Fruit fly (Drosophila melanogaster) whole organism, wandering third instar larva: ENCODE results near the gene Tk.
A peak's percentile ranks its signal among the peaks of the same experiment; 100 is the strongest.

Source experiments
- CG9705 ChIP-seq: fragments of 200-800 bp; sonication (Bioruptor generic); optimal IDR thresholded peaks from 2 replicates; lab custom pipeline; 2018; ENCODE audit warnings: missing biosample characterization, mild to moderate bottlenecking, missing genetic modification characterization
- CrebA ChIP-seq: fragments of 200-800 bp; sonication (Bioruptor generic); optimal IDR thresholded peaks from 2 replicates; lab custom pipeline; 2016; ENCODE audit warnings: missing biosample characterization, mild to moderate bottlenecking, missing genetic modification characterization, borderline replicate concordance
- Dfd ChIP-seq: fragments of >200 bp; optimal IDR thresholded peaks from 2 replicates; lab custom pipeline; 2017; ENCODE audit warnings: missing biosample characterization, missing genetic modification characterization
- Dif ChIP-seq: fragments of 200-275, 200-300 bp; sonication (Bioruptor generic); optimal IDR thresholded peaks from 2 replicates; lab custom pipeline; 2018; ENCODE audit warnings: missing biosample characterization, missing genetic modification characterization; ENCODE audit not compliant: partially characterized antibody
- GATAd ChIP-seq: sonication (Bioruptor generic); optimal IDR thresholded peaks from 2 replicates; lab custom pipeline; 2016; ENCODE audit warnings: missing biosample characterization, missing genetic modification characterization
- HLH106 ChIP-seq: fragments of 200-800 bp; optimal IDR thresholded peaks from 3 replicates; lab custom pipeline; 2019; ENCODE audit warnings: missing biosample characterization, mild to moderate bottlenecking, missing genetic modification characterization, moderate library complexity
- Hnf4 ChIP-seq: fragments of 200-800 bp; sonication (Bioruptor generic); optimal IDR thresholded peaks from 2 replicates; lab custom pipeline; 2016; ENCODE audit warnings: missing biosample characterization, mild to moderate bottlenecking, missing genetic modification characterization
- Jra ChIP-seq: sonication (Bioruptor generic); optimal IDR thresholded peaks from 2 replicates; lab custom pipeline; 2016; ENCODE audit warnings: missing biosample characterization, missing genetic modification characterization
- N ChIP-seq: fragments of >200 bp; optimal IDR thresholded peaks from 2 replicates; lab custom pipeline; 2018; ENCODE audit warnings: missing biosample characterization, missing external identifiers, missing genetic modification characterization
- OdsH ChIP-seq: fragments of 200-800 bp; sonication (Bioruptor generic); optimal IDR thresholded peaks from 2 replicates; lab custom pipeline; 2016; ENCODE audit warnings: missing biosample characterization, mild to moderate bottlenecking, missing genetic modification characterization
- Rel ChIP-seq, 2 experiments: fragments of 200-800 bp; sonication (Bioruptor generic) in 1 of 2; optimal IDR thresholded peaks; 2 replicates in 1 of 2; 3 replicates in 1 of 2; lab custom pipeline; 2016 to 2019; ENCODE audit warnings: mild to moderate bottlenecking in 2 of 2, missing biosample characterization in 2 of 2, missing genetic modification characterization in 2 of 2, moderate library complexity in 1 of 2
- Sp1 ChIP-seq: fragments of 200-800 bp; sonication (Bioruptor generic); optimal IDR thresholded peaks from 3 replicates; lab custom pipeline; 2019; ENCODE audit warnings: missing biosample characterization, mild to moderate bottlenecking, missing genetic modification characterization, moderate library complexity
- Vsx2 ChIP-seq: fragments of 200-300, 225-300 bp; sonication (Bioruptor generic); optimal IDR thresholded peaks from 2 replicates; lab custom pipeline; 2018; ENCODE audit warnings: missing biosample characterization, missing genetic modification characterization; ENCODE audit not compliant: partially characterized antibody
- br ChIP-seq: fragments of 200-800 bp; sonication (Bioruptor generic); optimal IDR thresholded peaks from 2 replicates; lab custom pipeline; 2016; ENCODE audit warnings: missing biosample characterization, missing genetic modification characterization
- brk ChIP-seq: fragments of 200-800 bp; sonication (Bioruptor generic); optimal IDR thresholded peaks from 2 replicates; lab custom pipeline; 2016; ENCODE audit warnings: missing biosample characterization, mild to moderate bottlenecking, missing genetic modification characterization
- dl ChIP-seq, 2 experiments: fragments of 175-275, 200-275 bp in 1 of 2; fragments of 200-275 bp in 1 of 2; sonication (Bioruptor generic); optimal IDR thresholded peaks; lab custom pipeline; 2018; ENCODE audit warnings: mild to moderate bottlenecking in 2 of 2, missing biosample characterization in 2 of 2, missing genetic modification characterization in 2 of 2, moderate library complexity in 2 of 2; ENCODE audit not compliant: partially characterized antibody in 2 of 2, insufficient read depth in 1 of 2
- dmrt93B ChIP-seq: fragments of 200-800 bp; sonication (Bioruptor generic); optimal IDR thresholded peaks from 2 replicates; lab custom pipeline; 2018; ENCODE audit warnings: missing biosample characterization, mild to moderate bottlenecking, missing genetic modification characterization
- dsf ChIP-seq: sonication (Bioruptor generic); optimal IDR thresholded peaks from 2 replicates; lab custom pipeline; 2016; ENCODE audit warnings: missing biosample characterization, missing genetic modification characterization, borderline replicate concordance
- ey ChIP-seq: fragments of 200-800 bp; sonication (Bioruptor generic); optimal IDR thresholded peaks from 2 replicates; lab custom pipeline; 2016; ENCODE audit warnings: missing biosample characterization, missing genetic modification characterization
- foxo ChIP-seq, 2 experiments: fragments of 200-800 bp; sonication (Bioruptor generic); optimal IDR thresholded peaks; 2 replicates in 1 of 2; 3 replicates in 1 of 2; lab custom pipeline; 2016 to 2017; ENCODE audit warnings: missing biosample characterization in 2 of 2, missing genetic modification characterization in 2 of 2
- fru ChIP-seq: fragments of 200-800 bp; sonication (Bioruptor generic); optimal IDR thresholded peaks from 3 replicates; lab custom pipeline; 2016; ENCODE audit warnings: missing biosample characterization, mild to moderate bottlenecking, missing genetic modification characterization
- h ChIP-seq: fragments of 200-800 bp; sonication (Bioruptor generic); optimal IDR thresholded peaks from 3 replicates; lab custom pipeline; 2016; ENCODE audit warnings: missing biosample characterization, mild to moderate bottlenecking, missing genetic modification characterization
- jim ChIP-seq: fragments of 175-275, 200-325 bp; sonication (Bioruptor generic); optimal IDR thresholded peaks from 2 replicates; lab custom pipeline; 2016; ENCODE audit warnings: missing biosample characterization, mild to moderate bottlenecking, missing genetic modification characterization
- lola ChIP-seq: fragments of >200 bp; optimal IDR thresholded peaks from 2 replicates; lab custom pipeline; 2017; ENCODE audit warnings: missing biosample characterization, missing genetic modification characterization
- pan ChIP-seq: fragments of >200 bp; optimal IDR thresholded peaks from 2 replicates; lab custom pipeline; 2017
- psq ChIP-seq: fragments of 200-800 bp; sonication (Bioruptor generic); optimal IDR thresholded peaks from 3 replicates; lab custom pipeline; 2017; ENCODE audit warnings: missing biosample characterization, mild to moderate bottlenecking, missing genetic modification characterization, moderate library complexity
- rgr ChIP-seq: fragments of 200-800 bp; sonication (Bioruptor generic); optimal IDR thresholded peaks from 3 replicates; lab custom pipeline; 2016; ENCODE audit warnings: missing biosample characterization, mild to moderate bottlenecking, missing genetic modification characterization
- tai ChIP-seq: sonication (Bioruptor generic); optimal IDR thresholded peaks from 2 replicates; lab custom pipeline; 2016; ENCODE audit warnings: missing biosample characterization, missing genetic modification characterization
- usp ChIP-seq: fragments of >200 bp; optimal IDR thresholded peaks from 2 replicates; lab custom pipeline; 2017; ENCODE audit warnings: missing biosample characterization, missing genetic modification characterization
- woc ChIP-seq: sonication (Bioruptor generic); optimal IDR thresholded peaks from 2 replicates; lab custom pipeline; 2016; ENCODE audit warnings: missing biosample characterization, mild to moderate bottlenecking, missing genetic modification characterization

The Tk gene

dm6 chr3R:11979879-11980571, 25.2 kb downstream of the Tk start, which contains the start of gene CG18547:
CG18547 (minus strand) TSS chr3R:11980390.
- peak in 1 of 2 experiments; percentile 1 for TF ChIP-seq dl (GFP tag; optimal IDR thresholded peaks at IDR 0.05; lab: Kevin White, UChicago; ENCODE audit: insufficient read depth in 1 of 2, partially characterized antibody in 2 of 2)
- TF ChIP-seq Sp1, result peak; percentile 33
- no peak for TF ChIP-seq GATAd (GFP tag; lab: Kevin White, UChicago)
- peak; percentile 31 for TF ChIP-seq br (GFP tag; lab: Kevin White, UChicago)
- peak; percentile 25 for TF ChIP-seq woc (GFP tag; lab: Kevin White, UChicago)
- TF ChIP-seq usp (GFP tag; lab: Kevin White, UChicago), result no peak
- TF ChIP-seq foxo (GFP tag; optimal IDR thresholded peaks at IDR 0.05; lab: Kevin White, UChicago), result peak in 1 of 2 experiments; percentile 69
- no peak for TF ChIP-seq dsf (GFP tag; lab: Kevin White, UChicago)
- no peak for TF ChIP-seq Vsx2 (GFP tag; lab: Kevin White, UChicago)
- peak; percentile 65 for TF ChIP-seq h (GFP tag; lab: Kevin White, UChicago)
- TF ChIP-seq OdsH (GFP tag; lab: Kevin White, UChicago), result peak; percentile 56
- peak; percentile 64 for TF ChIP-seq rgr
- TF ChIP-seq ey (GFP tag; lab: Kevin White, UChicago), result peak; percentile 41
- peak; percentile 56 for TF ChIP-seq HLH106 (tag; lab: Kevin White, UChicago)
- no peak for TF ChIP-seq dmrt93B (GFP tag; lab: Kevin White, UChicago)
- TF ChIP-seq fru (GFP tag; lab: Kevin White, UChicago), result peak; percentile 66
- peak; percentile 10 for TF ChIP-seq Dif (GFP tag; lab: Kevin White, UChicago)
- peak; percentile 29 for TF ChIP-seq psq (GFP tag; lab: Kevin White, UChicago)
- no peak for TF ChIP-seq brk (GFP tag; lab: Kevin White, UChicago)
- TF ChIP-seq Hnf4, result peak; percentile 31

DNA sequence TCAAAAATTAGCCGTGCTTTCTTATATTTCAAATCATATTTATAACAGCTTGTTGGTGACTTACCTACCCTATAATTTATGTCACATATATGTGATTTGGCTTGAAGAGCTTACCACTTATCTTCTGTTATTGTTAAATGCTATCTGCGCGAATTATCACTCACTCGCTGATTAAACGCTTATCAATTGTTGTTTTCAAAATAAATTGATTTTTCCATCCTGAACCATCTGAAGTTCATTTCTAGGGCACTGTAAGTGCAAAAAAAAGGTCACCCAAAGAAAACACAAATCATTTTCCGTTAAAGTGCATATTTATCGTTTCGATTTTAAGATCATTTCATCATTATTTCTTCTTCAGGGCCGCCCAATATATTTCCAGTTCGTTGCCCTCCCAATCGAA, 27.0 kb downstream of the Tk start:
- TF ChIP-seq brk (GFP tag; lab: Kevin White, UChicago), result no peak
- TF ChIP-seq usp (GFP tag; lab: Kevin White, UChicago), result no peak
- no peak for TF ChIP-seq Hnf4

- no peak for TF ChIP-seq rgr
- TF ChIP-seq Dfd (GFP tag; lab: Kevin White, UChicago), result no peak
- TF ChIP-seq dsf (GFP tag; lab: Kevin White, UChicago), result no peak
- no peak for TF ChIP-seq N (GFP tag; lab: Kevin White, UChicago)
- TF ChIP-seq psq (GFP tag; lab: Kevin White, UChicago), result no peak
- TF ChIP-seq jim (GFP tag; lab: Kevin White, UChicago), result no peak
- TF ChIP-seq ey (GFP tag; lab: Kevin White, UChicago), result no peak
- no peak for TF ChIP-seq CG9705 (GFP tag; lab: Kevin White, UChicago)
- no peak for TF ChIP-seq Vsx2 (GFP tag; lab: Kevin White, UChicago)
- no peak for TF ChIP-seq h (GFP tag; lab: Kevin White, UChicago)
- TF ChIP-seq tai (GFP tag; lab: Kevin White, UChicago), result no peak
- TF ChIP-seq Jra (GFP tag; lab: Kevin White, UChicago), result no peak
- TF ChIP-seq CrebA, result no peak
- no peak for TF ChIP-seq pan (lab: Kevin White, UChicago)
- no peak for TF ChIP-seq br (GFP tag; lab: Kevin White, UChicago)
- no peak for TF ChIP-seq dl (GFP tag; optimal IDR thresholded peaks at IDR 0.05; lab: Kevin White, UChicago; ENCODE audit: insufficient read depth in 1 of 2, partially characterized antibody in 2 of 2)
- no peak for TF ChIP-seq Dif (GFP tag; lab: Kevin White, UChicago)
- TF ChIP-seq OdsH (GFP tag; lab: Kevin White, UChicago), result no peak
- no peak for TF ChIP-seq fru (GFP tag; lab: Kevin White, UChicago)
- TF ChIP-seq woc (GFP tag; lab: Kevin White, UChicago), result no peak
These were observed 28.0 kb downstream of the Tk start for dm6 chr3R:11977336-11977678.

DNA sequence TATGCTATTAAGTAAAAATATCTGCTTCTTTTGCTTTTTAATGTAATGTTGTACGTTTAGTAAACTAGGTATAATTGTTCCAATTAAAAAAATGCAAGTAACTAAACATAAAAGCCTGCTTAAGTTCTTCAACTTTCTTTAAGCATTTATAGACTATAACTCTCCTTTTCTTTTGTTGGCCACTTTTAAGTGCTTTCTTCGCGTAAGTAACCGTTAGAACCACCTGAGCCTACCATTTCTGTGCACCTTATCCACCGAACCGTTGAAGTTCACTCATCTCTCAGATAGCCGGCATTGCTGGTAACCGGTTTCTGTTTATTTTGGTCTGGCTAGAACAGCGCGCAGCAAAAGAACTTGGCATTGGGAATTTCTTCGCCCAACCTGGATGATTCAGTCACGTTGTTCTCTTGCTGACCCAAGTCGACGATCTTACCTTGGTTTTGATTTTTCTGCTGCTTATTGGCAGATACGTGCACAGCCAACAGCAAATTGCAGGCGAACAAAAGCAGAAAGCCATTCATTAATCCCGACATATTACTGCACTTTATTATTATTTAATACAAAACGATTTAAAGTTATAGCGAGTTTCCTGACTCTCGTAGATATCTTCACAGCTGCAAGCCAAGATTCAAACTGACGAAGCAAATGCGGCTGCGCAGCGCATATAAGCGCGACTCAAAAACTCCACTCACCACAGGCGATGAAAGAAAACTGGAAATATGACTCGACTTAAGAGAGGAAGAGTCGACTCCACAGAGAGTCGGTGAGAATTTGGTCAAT, 28.5 kb downstream of the Tk start, which contains the start of gene CG10005:
TSS of gene CG10005 (minus strand) at position 642 of the 780 bp plus-strand sequence.
- TF ChIP-seq dl (GFP tag; optimal IDR thresholded peaks at IDR 0.05; lab: Kevin White, UChicago; ENCODE audit: insufficient read depth in 1 of 2, partially characterized antibody in 2 of 2) (peak; percentile 19 to 45), ey (GFP tag; lab: Kevin White, UChicago) (no peak), Dif (GFP tag; lab: Kevin White, UChicago) (peak; percentile 71), Vsx2 (GFP tag; lab: Kevin White, UChicago) (no peak), brk (GFP tag; lab: Kevin White, UChicago) (no peak), lola (GFP tag; lab: Kevin White, UChicago) (no peak), fru (GFP tag; lab: Kevin White, UChicago) (peak; percentile 44), psq (GFP tag; lab: Kevin White, UChicago) (no peak), br (GFP tag; lab: Kevin White, UChicago) (peak; percentile 0), Sp1 (peak; percentile 11), Rel (GFP tag; optimal IDR thresholded peaks at IDR 0.05; lab: Kevin White, UChicago) (no peak), Rel (tag; optimal IDR thresholded peaks at IDR 0.05; lab: Kevin White, UChicago) (peak; percentile 3)
